Worm (Caenorhabditis elegans): ENCODE data around the gene npp-25.
A peak's percentile ranks its signal among the peaks of the same experiment; 100 is the strongest.

The npp-25 gene

ce11 chrIII:12931786-12932427 is 6.1 kb upstream of the npp-25 start, which contains the start of gene rbm-7 (continued):
- no peak for TF ChIP-seq cey-2 (tag; optimal IDR thresholded peaks at IDR 0.05; ENCODE audit: borderline replicate concordance, insufficient read depth)
- TF ChIP-seq php-3 (GFP tag; IDR thresholded peaks at IDR 0.05): no peak
- peak; percentile 62 for TF ChIP-seq rbr-2 (tag; optimal IDR thresholded peaks at IDR 0.05)
- TF ChIP-seq pqm-1 (tag; optimal IDR thresholded peaks at IDR 0.05): no peak
- TF ChIP-seq Y105C5A.15 (GFP tag; IDR thresholded peaks at IDR 0.05): no peak
- no peak for TF ChIP-seq arid-1 (GFP tag; conservative IDR thresholded peaks at IDR 0.05)
- TF ChIP-seq nhr-10 (tag; optimal IDR thresholded peaks at IDR 0.05): no peak
- TF ChIP-seq ces-1 (GFP tag; optimal IDR thresholded peaks at IDR 0.05): no peak
- no peak for TF ChIP-seq F10B5.3 (tag; optimal IDR thresholded peaks at IDR 0.05)
- TF ChIP-seq ztf-7 (tag; optimal IDR thresholded peaks at IDR 0.05): no peak
- no peak for TF ChIP-seq daf-19 (GFP tag; conservative IDR thresholded peaks at IDR 0.05)
- no peak for TF ChIP-seq mxl-3 (GFP tag; optimal IDR thresholded peaks at IDR 0.05)
- TF ChIP-seq mxl-2 (GFP tag; conservative IDR thresholded peaks at IDR 0.05): no peak
- TF ChIP-seq lin-39 (tag; optimal IDR thresholded peaks at IDR 0.05): no peak
- TF ChIP-seq mep-1 (tag; optimal IDR thresholded peaks at IDR 0.05): peak; percentile 75
- TF ChIP-seq gei-8 (GFP tag; optimal IDR thresholded peaks at IDR 0.05): no peak
- no peak for TF ChIP-seq skn-1 (tag; optimal IDR thresholded peaks at IDR 0.05)
- no peak for TF ChIP-seq tra-1 (GFP tag; IDR thresholded peaks at IDR 0.05)
- peak; percentile 75 for TF ChIP-seq dpl-1 (GFP tag; optimal IDR thresholded peaks at IDR 0.05)
- peak; percentile 20 for TF ChIP-seq nhr-28 (tag; optimal IDR thresholded peaks at IDR 0.05)
- no peak for TF ChIP-seq F26F4.8 (GFP tag; conservative IDR thresholded peaks at IDR 0.05)
- TF ChIP-seq nhr-42 (GFP tag; IDR thresholded peaks at IDR 0.05): no peak
- TF ChIP-seq spr-1 (tag; optimal IDR thresholded peaks at IDR 0.05): no peak
- peak; percentile 54 for TF ChIP-seq dmd-6 (GFP tag; IDR thresholded peaks at IDR 0.05)
- no peak for TF ChIP-seq ceh-62 (tag; optimal IDR thresholded peaks at IDR 0.05)
- no peak for TF ChIP-seq daf-8 (GFP tag; IDR thresholded peaks at IDR 0.05)
- no peak for TF ChIP-seq ZK337.2 (GFP tag; IDR thresholded peaks at IDR 0.05)
- TF ChIP-seq Y75B8A.6 (GFP tag; IDR thresholded peaks at IDR 0.05): no peak
- TF ChIP-seq hlh-11 (tag; optimal IDR thresholded peaks at IDR 0.05): peak; percentile 56
- TF ChIP-seq R02D3.7 (tag; optimal IDR thresholded peaks at IDR 0.05): no peak
- TF ChIP-seq egl-43 (GFP tag; IDR thresholded peaks at IDR 0.05): 0 out of 2 replicates have a peak, but pooled peaks have one; percentile 30
- no peak for TF ChIP-seq ztf-11 (tag; optimal IDR thresholded peaks at IDR 0.05)
- no peak for TF ChIP-seq mdt-29 (GFP tag; IDR thresholded peaks at IDR 0.05)
- TF ChIP-seq lin-1 (GFP tag; IDR thresholded peaks at IDR 0.05): no peak
- TF ChIP-seq mdl-1 (tag; optimal IDR thresholded peaks at IDR 0.05): no peak
- no peak for TF ChIP-seq zip-11 (GFP tag; IDR thresholded peaks at IDR 0.05)
- TF ChIP-seq lin-29 (GFP tag; IDR thresholded peaks at IDR 0.05): no peak
- TF ChIP-seq nhr-25 (tag; optimal IDR thresholded peaks at IDR 0.05; ENCODE audit: borderline replicate concordance, insufficient read depth): no peak
- no peak for TF ChIP-seq lir-3 (tag; optimal IDR thresholded peaks at IDR 0.05)
- TF ChIP-seq attf-4 (tag; optimal IDR thresholded peaks at IDR 0.05): no peak
- TF ChIP-seq ama-1 (optimal IDR thresholded peaks at IDR 0.05): peak; percentile 53
- no peak for TF ChIP-seq snpc-1.2 (GFP tag; IDR thresholded peaks at IDR 0.05)
- TF ChIP-seq duxl-1 (tag; optimal IDR thresholded peaks at IDR 0.05; ENCODE audit: poor library complexity): no peak
- TF ChIP-seq F49E8.2 (tag; optimal IDR thresholded peaks at IDR 0.05; ENCODE audit: borderline replicate concordance): no peak
- TF ChIP-seq lsy-2 (tag; optimal IDR thresholded peaks at IDR 0.05): peak; percentile 12 to 88
- TF ChIP-seq hlh-30 (tag; optimal IDR thresholded peaks at IDR 0.05; ENCODE audit: insufficient read depth): peak; percentile 49
- TF ChIP-seq ctbp-1 (GFP tag; IDR thresholded peaks at IDR 0.05): 0 out of 2 replicates have a peak, but pooled peaks have one; percentile 47
- TF ChIP-seq nhr-237 (tag; optimal IDR thresholded peaks at IDR 0.05): no peak
- 0 out of 2 replicates have a peak, but pooled peaks have one; percentile 69 for TF ChIP-seq zfp-3 (GFP tag; conservative IDR thresholded peaks at IDR 0.05)
- peak; percentile 62 for TF ChIP-seq dve-1 (tag; optimal IDR thresholded peaks at IDR 0.05; ENCODE audit: insufficient read depth)
